Fruit fly (Drosophila melanogaster) whole organism, adult: ENCODE results near the gene CG4629.

Experiments used
- CG11617 ChIP-seq: fragments of 200-800 bp; sonication (Bioruptor generic); optimal IDR thresholded peaks from 2 replicates; lab custom pipeline; 2017; ENCODE audit warnings: mild to moderate bottlenecking, missing biosample characterization, missing genetic modification reagents, missing genetic modification characterization
- CG12768 ChIP-seq: fragments of 200-800 bp; sonication (Bioruptor generic); optimal IDR thresholded peaks from 2 replicates; lab custom pipeline; 2017; ENCODE audit warnings: missing biosample characterization, missing genetic modification characterization, mild to moderate bottlenecking, moderate library complexity, missing genetic modification reagents
- CG14711 ChIP-seq: fragments of 200-800 bp; sonication (Bioruptor generic); optimal IDR thresholded peaks from 2 replicates; lab custom pipeline; 2018; ENCODE audit warnings: missing biosample characterization, mild to moderate bottlenecking, missing genetic modification characterization, moderate library complexity
- CG1620 ChIP-seq: fragments of 200-800 bp; sonication (Bioruptor generic); optimal IDR thresholded peaks from 2 replicates; lab custom pipeline; 2016; ENCODE audit warnings: missing biosample characterization, missing genetic modification characterization
- CG5204 ChIP-seq: fragments of 200-800 bp; sonication (Bioruptor generic); optimal IDR thresholded peaks from 2 replicates; lab custom pipeline; 2016; ENCODE audit warnings: missing biosample characterization, missing genetic modification characterization
- CG7101 ChIP-seq: fragments of 200-800 bp; sonication (Bioruptor generic); optimal IDR thresholded peaks from 2 replicates; lab custom pipeline; 2018; ENCODE audit warnings: missing biosample characterization, mild to moderate bottlenecking, missing genetic modification characterization, moderate library complexity
- Clk ChIP-seq: fragments of 200-800 bp; sonication (Bioruptor generic); optimal IDR thresholded peaks from 2 replicates; lab custom pipeline; 2017; ENCODE audit warnings: missing biosample characterization, missing genetic modification characterization
- Hr96 ChIP-seq: fragments of 200-800 bp; sonication (Bioruptor generic); optimal IDR thresholded peaks from 2 replicates; lab custom pipeline; 2016; ENCODE audit warnings: missing biosample characterization, missing genetic modification characterization
- bab1 ChIP-seq: fragments of 200-800 bp; sonication (Bioruptor generic); optimal IDR thresholded peaks from 3 replicates; lab custom pipeline; 2019; ENCODE audit warnings: missing biosample characterization, mild to moderate bottlenecking, missing genetic modification characterization, moderate library complexity
- cnc ChIP-seq, 2 experiments: fragments of >200 bp; optimal IDR thresholded peaks; 2 replicates each; lab custom pipeline; 2017
- kay ChIP-seq: fragments of 200-800 bp; sonication (Bioruptor generic); peaks from one replicate; lab custom pipeline; 2016; ENCODE audit warnings: missing biosample characterization, missing genetic modification characterization, borderline replicate concordance
- ovo ChIP-seq: fragments of 200-800 bp; sonication (Bioruptor generic); optimal IDR thresholded peaks from 2 replicates; lab custom pipeline; 2016; ENCODE audit warnings: missing biosample characterization, missing genetic modification characterization
- pad ChIP-seq: fragments of 200-800 bp; sonication (Bioruptor generic); optimal IDR thresholded peaks from 3 replicates; lab custom pipeline; 2017; ENCODE audit warnings: missing biosample characterization, missing genetic modification characterization, mild to moderate bottlenecking, moderate library complexity, missing genetic modification reagents
- tj ChIP-seq: fragments of 200-800 bp; sonication (Bioruptor generic); optimal IDR thresholded peaks from 3 replicates; lab custom pipeline; 2017; ENCODE audit warnings: missing biosample characterization, mild to moderate bottlenecking, missing genetic modification characterization, moderate library complexity

dm6 chr2L:1143286-1143685, 41.0 kb upstream of the CG4629 start:
- TF ChIP-seq CG11617 (no peak), CG1620 (GFP tag; lab: Kevin White, UChicago) (no peak), bab1 (GFP tag; lab: Kevin White, UChicago) (no peak), CG12768 (GFP tag; lab: Kevin White, UChicago) (no peak), tj (no peak), cnc (optimal IDR thresholded peaks at IDR 0.05; lab: Kevin White, UChicago) (no peak), CG14711 (tag; lab: Kevin White, UChicago) (no peak), pad (GFP tag; lab: Kevin White, UChicago) (no peak), CG7101 (tag; lab: Kevin White, UChicago) (no peak), kay (no peak), CG5204 (GFP tag; lab: Kevin White, UChicago) (no peak), Clk (no peak), ovo (GFP tag; lab: Kevin White, UChicago) (no peak), Hr96 (GFP tag; lab: Kevin White, UChicago) (no peak)
